Worm (Caenorhabditis elegans) whole organism, L4 larva: ENCODE results near the gene Y15E3A.3.

Source experiments
- F37D6.2 ChIP-seq: sonication (generic microtip); optimal IDR thresholded peaks from 2 replicates; lab custom pipeline; 2016; ENCODE audit warnings: mild to moderate bottlenecking, missing genetic modification characterization, missing compliant biosample characterization
- T26A8.4 ChIP-seq: fragments of 200-800 bp; sonication (Bioruptor generic); IDR thresholded peaks from 2 replicates; pipeline ENCODE4 v1.3.6; 2022; ENCODE audit warnings: missing genetic modification characterization, missing compliant biosample characterization
- cey-2 ChIP-seq: sonication (generic microtip); optimal IDR thresholded peaks from 3 replicates; lab custom pipeline; 2017; ENCODE audit warnings: missing genetic modification characterization, mild to moderate bottlenecking, missing compliant biosample characterization, antibody characterized with exemption, borderline replicate concordance; ENCODE audit not compliant: insufficient read depth
- lin-13 ChIP-seq: fragments of 150-350 bp; optimal IDR thresholded peaks from 2 replicates; lab custom pipeline; 2014; ENCODE audit warnings: missing biosample characterization, missing genetic modification reagents, missing genetic modification characterization
- lin-15B ChIP-seq: fragments of 150-350 bp; sonication (generic microtip); optimal IDR thresholded peaks from 3 replicates; lab custom pipeline; 2014; ENCODE audit warnings: missing biosample characterization, missing genetic modification characterization
- mep-1 ChIP-seq: fragments of 150-350 bp; sonication (generic microtip); optimal IDR thresholded peaks from 3 replicates; lab custom pipeline; 2014; ENCODE audit warnings: missing biosample characterization, missing genetic modification characterization
- snpc-4 ChIP-seq: fragments of 150-350 bp; optimal IDR thresholded peaks from 2 replicates; lab custom pipeline; 2014; ENCODE audit warnings: missing biosample characterization, missing genetic modification characterization
- zag-1 ChIP-seq: fragments of 150-350 bp; optimal IDR thresholded peaks from 2 replicates; lab custom pipeline; 2014; ENCODE audit warnings: missing biosample characterization, missing genetic modification characterization
- ztf-7 ChIP-seq: fragments of 150-350 bp; optimal IDR thresholded peaks from 2 replicates; lab custom pipeline; 2014; ENCODE audit warnings: missing biosample characterization, missing genetic modification characterization

- TF ChIP-seq ztf-7, result no peak
- TF ChIP-seq lin-15B (tag; lab: Kevin White, UChicago), result no peak
- TF ChIP-seq mep-1 (tag; lab: Kevin White, UChicago), result no peak
- no peak for TF ChIP-seq zag-1 (tag; lab: Kevin White, UChicago)
- no peak for TF ChIP-seq lin-13 (GFP tag; lab: Kevin White, UChicago)
- TF ChIP-seq F37D6.2 (tag; lab: Kevin White, UChicago), result no peak
- no peak for TF ChIP-seq snpc-4
- TF ChIP-seq cey-2 (tag; lab: Kevin White, UChicago), result no peak
- no peak for TF ChIP-seq T26A8.4 (GFP tag; lab: Robert Waterston, UW)
Measured at ce11 chrX:15325709-15326108, at the start of gene Y15E3A.3.
